Worm (Caenorhabditis elegans) whole organism, young adult: ENCODE measurements around the gene srj-26.

ENCODE experiments used
- B0336.3 ChIP-seq: fragments of 200-800 bp; sonication (Bioruptor generic); IDR thresholded peaks from 2 replicates; pipeline ENCODE4 v1.3.6; 2022; ENCODE audit warnings: missing genetic modification characterization, missing compliant biosample characterization
- F10E7.11 ChIP-seq: sonication (generic microtip); optimal IDR thresholded peaks from 2 replicates; lab custom pipeline; 2017; ENCODE audit warnings: mild to moderate bottlenecking, missing genetic modification characterization, moderate library complexity, missing compliant biosample characterization
- F37B4.10 ChIP-seq: fragments of 200-800 bp; sonication (Bioruptor generic); IDR thresholded peaks from 2 replicates; pipeline ENCODE4 v1.3.6; 2022; ENCODE audit warnings: missing genetic modification characterization, missing compliant biosample characterization
- F39B2.1 ChIP-seq: fragments of 200-800 bp; sonication (Bioruptor generic); IDR thresholded peaks from 2 replicates; pipeline ENCODE4 v1.3.6; 2022; ENCODE audit warnings: missing genetic modification reagents, missing genetic modification characterization, missing compliant biosample characterization
- F55B11.4 ChIP-seq: sonication (generic microtip); optimal IDR thresholded peaks from 2 replicates; lab custom pipeline; 2016; ENCODE audit warnings: missing compliant biosample characterization, missing genetic modification characterization, borderline replicate concordance; ENCODE audit not compliant: insufficient read depth
- T07F8.4 ChIP-seq: sonication (generic microtip); optimal IDR thresholded peaks from 2 replicates; lab custom pipeline; 2016; ENCODE audit warnings: mild to moderate bottlenecking, missing genetic modification characterization, moderate library complexity, missing compliant biosample characterization
- T26A5.8 ChIP-seq: sonication (generic microtip); optimal IDR thresholded peaks from 2 replicates; lab custom pipeline; 2016; ENCODE audit warnings: missing genetic modification characterization, missing compliant biosample characterization
- Y67H2A.10 ChIP-seq: fragments of 200-800 bp; sonication (Bioruptor generic); conservative IDR thresholded peaks from 2 replicates; pipeline ENCODE4 v1.3.6; 2022; ENCODE audit warnings: missing genetic modification reagents, missing genetic modification characterization, missing compliant biosample characterization
- Y79H2A.3 ChIP-seq: fragments of 200-800 bp; sonication (Bioruptor generic); conservative IDR thresholded peaks from 2 replicates; pipeline ENCODE4 v1.3.6; 2022; ENCODE audit warnings: missing genetic modification reagents, missing genetic modification characterization, missing compliant biosample characterization
- akir-1 ChIP-seq: fragments of 200-800 bp; sonication (Bioruptor generic); optimal IDR thresholded peaks from 2 replicates; lab custom pipeline; 2018; ENCODE audit warnings: mild to moderate bottlenecking, missing genetic modification characterization, moderate library complexity, missing compliant biosample characterization
- atf-7 ChIP-seq: sonication (generic microtip); optimal IDR thresholded peaks from 2 replicates; lab custom pipeline; 2017; ENCODE audit warnings: mild to moderate bottlenecking, missing genetic modification characterization, missing compliant biosample characterization
- attf-5 ChIP-seq: fragments of 200-800 bp; sonication (Bioruptor generic); optimal IDR thresholded peaks from 2 replicates; lab custom pipeline; 2018; ENCODE audit warnings: mild to moderate bottlenecking, missing genetic modification characterization, missing compliant biosample characterization
- bed-2 ChIP-seq: fragments of 200-800 bp; sonication (Bioruptor generic); IDR thresholded peaks from 2 replicates; pipeline ENCODE4 v1.3.6; 2022; ENCODE audit warnings: missing genetic modification reagents, missing genetic modification characterization, missing compliant biosample characterization
- ceh-100 ChIP-seq: fragments of 200-800 bp; sonication (Bioruptor generic); IDR thresholded peaks from 2 replicates; pipeline ENCODE4 v1.3.6; 2022; ENCODE audit warnings: missing genetic modification reagents, missing genetic modification characterization, missing compliant biosample characterization
- ceh-27 ChIP-seq: fragments of 200-800 bp; sonication (Bioruptor generic); optimal IDR thresholded peaks from 2 replicates; lab custom pipeline; 2018; ENCODE audit warnings: mild to moderate bottlenecking, missing genetic modification characterization, moderate library complexity, missing compliant biosample characterization
- ceh-79 ChIP-seq: sonication (generic microtip); optimal IDR thresholded peaks from 2 replicates; lab custom pipeline; 2017; ENCODE audit warnings: mild to moderate bottlenecking, missing genetic modification characterization, missing compliant biosample characterization
- dox-1 ChIP-seq: fragments of 200-800 bp; sonication (Bioruptor generic); IDR thresholded peaks from 2 replicates; pipeline ENCODE4 v1.3.6; 2022; ENCODE audit warnings: missing genetic modification reagents, missing genetic modification characterization, missing compliant biosample characterization
- ekl-4 ChIP-seq: fragments of 200-800 bp; sonication (Bioruptor generic); IDR thresholded peaks from 2 replicates; pipeline ENCODE4 v1.3.6; 2022; ENCODE audit warnings: missing genetic modification reagents, missing genetic modification characterization, missing compliant biosample characterization
- ets-4 ChIP-seq: fragments of 200-800 bp; sonication (Bioruptor generic); optimal IDR thresholded peaks from 2 replicates; lab custom pipeline; 2018; ENCODE audit warnings: mild to moderate bottlenecking, missing genetic modification characterization, missing compliant biosample characterization
- gei-17 ChIP-seq: fragments of 200-800 bp; sonication (Bioruptor generic); optimal IDR thresholded peaks from 2 replicates; lab custom pipeline; 2018; ENCODE audit warnings: mild to moderate bottlenecking, missing genetic modification characterization, missing compliant biosample characterization
- him-1 ChIP-seq: sonication (generic microtip); optimal IDR thresholded peaks from 2 replicates; lab custom pipeline; 2016; ENCODE audit warnings: missing genotype, missing genetic modification reagents, missing genetic modification characterization, missing compliant biosample characterization
- hlh-12 ChIP-seq: sonication (generic microtip); optimal IDR thresholded peaks from 2 replicates; lab custom pipeline; 2016; ENCODE audit warnings: missing genetic modification characterization, missing compliant biosample characterization
- hsf-1 ChIP-seq: fragments of 200-800 bp; sonication (Bioruptor generic); IDR thresholded peaks from 2 replicates; pipeline ENCODE4 v1.3.6; 2022; ENCODE audit warnings: missing genetic modification reagents, missing genetic modification characterization, missing compliant biosample characterization
- let-607 ChIP-seq, 2 experiments: fragments of 200-800 bp in 1 of 2; sonication (Bioruptor generic) in 1 of 2; sonication (generic microtip) in 1 of 2; optimal IDR thresholded peaks; 2 replicates each; lab custom pipeline; 2016 to 2018; ENCODE audit warnings: mild to moderate bottlenecking in 2 of 2, missing compliant biosample characterization in 2 of 2, missing genetic modification characterization in 2 of 2, moderate library complexity in 2 of 2, missing genotype in 1 of 2
- madf-8 ChIP-seq: fragments of 200-800 bp; sonication (Bioruptor generic); conservative IDR thresholded peaks from 2 replicates; pipeline ENCODE4 v1.3.6; 2022; ENCODE audit warnings: missing genetic modification reagents, missing genetic modification characterization, missing compliant biosample characterization
- mel-28 ChIP-seq: sonication (generic microtip); optimal IDR thresholded peaks from 2 replicates; lab custom pipeline; 2016; ENCODE audit warnings: borderline replicate concordance, mild to moderate bottlenecking, missing genetic modification characterization, missing compliant biosample characterization
- nfya-1 ChIP-seq: sonication (generic microtip); optimal IDR thresholded peaks from 2 replicates; lab custom pipeline; 2017; ENCODE audit warnings: antibody characterized with exemption, missing compliant biosample characterization, missing genetic modification characterization, borderline replicate concordance; ENCODE audit not compliant: insufficient read depth
- pha-4 ChIP-seq: fragments of 150-350 bp; sonication (generic microtip); optimal IDR thresholded peaks from 2 replicates; lab custom pipeline; 2014; ENCODE audit warnings: missing biosample characterization, missing genetic modification reagents, missing genetic modification characterization
- snpc-1.1 ChIP-seq: sonication (generic microtip); optimal IDR thresholded peaks from 2 replicates; lab custom pipeline; 2017; ENCODE audit warnings: missing genetic modification characterization, mild to moderate bottlenecking, missing compliant biosample characterization, antibody characterized with exemption, moderate library complexity, missing genotype, missing genetic modification reagents; ENCODE audit not compliant: insufficient read depth
- sptf-2 ChIP-seq: fragments of 200-800 bp; sonication (Bioruptor generic); optimal IDR thresholded peaks from 2 replicates; lab custom pipeline; 2018; ENCODE audit warnings: mild to moderate bottlenecking, missing genetic modification characterization, missing compliant biosample characterization
- tlf-1 ChIP-seq: fragments of 200-800 bp; sonication (Bioruptor generic); optimal IDR thresholded peaks from 2 replicates; lab custom pipeline; 2018; ENCODE audit warnings: mild to moderate bottlenecking, missing genetic modification characterization, missing compliant biosample characterization
- unc-130 ChIP-seq: sonication (generic microtip); optimal IDR thresholded peaks from 2 replicates; lab custom pipeline; 2016; ENCODE audit warnings: missing genetic modification reagents, missing genetic modification characterization, missing compliant biosample characterization
- xnd-1 ChIP-seq: sonication (generic microtip); optimal IDR thresholded peaks from 2 replicates; lab custom pipeline; 2016; ENCODE audit warnings: missing genotype, missing genetic modification reagents, missing genetic modification characterization, missing compliant biosample characterization
- ztf-18 ChIP-seq: sonication (generic microtip); optimal IDR thresholded peaks from 2 replicates; lab custom pipeline; 2016; ENCODE audit warnings: missing genotype, mild to moderate bottlenecking, missing genetic modification characterization, missing compliant biosample characterization
- ztf-22 ChIP-seq: fragments of 200-800 bp; sonication (Bioruptor generic); optimal IDR thresholded peaks from 2 replicates; lab custom pipeline; 2018; ENCODE audit warnings: mild to moderate bottlenecking, missing genetic modification characterization, moderate library complexity, missing compliant biosample characterization
- ztf-3 ChIP-seq: fragments of 200-800 bp; sonication (Bioruptor generic); optimal IDR thresholded peaks from 2 replicates; lab custom pipeline; 2018; ENCODE audit warnings: mild to moderate bottlenecking, missing genetic modification characterization, missing compliant biosample characterization

srj-26 gene

DNA sequence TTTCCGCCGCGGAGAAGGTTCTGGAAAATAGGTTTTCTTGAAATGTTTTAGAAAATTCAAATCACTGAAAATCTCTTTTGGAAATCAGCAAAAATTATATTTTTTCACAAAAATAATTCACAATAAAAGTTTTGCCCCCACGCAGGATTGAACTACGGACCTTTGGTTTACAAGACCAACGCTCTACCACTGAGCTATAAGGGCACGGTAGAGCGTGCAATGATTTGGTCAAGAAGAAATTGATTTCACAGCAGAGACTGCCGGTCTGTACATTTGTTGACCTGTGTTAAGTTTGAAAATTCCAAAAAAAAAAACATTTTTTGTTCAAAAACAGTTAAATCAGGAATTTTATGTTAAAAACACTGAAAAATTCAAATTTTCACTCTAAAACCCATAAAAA lies 8.5 kb upstream of the srj-26 start (continued):
- TF ChIP-seq sptf-2 (no peak), attf-5 (GFP tag; lab: Kevin White, UChicago) (peak; percentile 5), tlf-1 (GFP tag; lab: Kevin White, UChicago) (no peak), B0336.3 (no peak), dox-1 (GFP tag; lab: Robert Waterston, UW) (peak; percentile 51; the same call in 1 of the 2 replicates), hlh-12 (peak; percentile 11), Y67H2A.10 (GFP tag; lab: Robert Waterston, UW) (no peak), T26A5.8 (tag; lab: Kevin White, UChicago) (peak; percentile 25), let-607 (tag; optimal IDR thresholded peaks at IDR 0.05; lab: Kevin White, UChicago) (no peak), ztf-22 (GFP tag; lab: Kevin White, UChicago) (no peak), ets-4 (GFP tag; lab: Kevin White, UChicago) (no peak), him-1 (tag; lab: Kevin White, UChicago) (peak; percentile 70), bed-2 (GFP tag; lab: Robert Waterston, UW) (no peak), ztf-18 (tag; lab: Kevin White, UChicago) (peak; percentile 66), atf-7 (no peak), ekl-4 (GFP tag; lab: Robert Waterston, UW) (peak; percentile 35; the same call in 1 of the 2 replicates)

DNA sequence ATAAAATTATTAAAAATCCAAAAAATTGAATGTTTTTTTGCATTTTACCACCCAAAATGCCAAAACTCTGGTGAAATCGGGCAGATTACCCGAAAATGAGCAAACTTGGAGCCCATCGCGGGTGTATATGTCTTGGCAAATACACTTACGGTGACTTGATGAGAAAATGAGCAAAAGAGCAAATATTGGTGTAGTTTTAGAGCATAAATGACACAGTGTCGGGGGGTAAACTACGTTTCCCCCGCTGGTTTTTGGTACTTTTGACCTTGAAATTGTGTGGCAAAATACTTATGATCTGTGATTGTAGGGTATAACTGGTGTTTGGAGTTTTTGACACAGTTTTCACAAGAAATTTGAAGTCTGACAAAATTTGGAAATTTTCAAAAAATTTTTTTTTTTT lies 8.0 kb upstream of the srj-26 start, which contains the start of gene ZK262.2:
ZK262.2 (minus strand) TSS at position 101 of the 400 bp plus-strand sequence.
- TF ChIP-seq akir-1 = no peak
- TF ChIP-seq F37B4.10 (GFP tag; lab: Robert Waterston, UW) = no peak
- TF ChIP-seq F39B2.1 (GFP tag; lab: Robert Waterston, UW) = no peak
- no peak for TF ChIP-seq ceh-79 (tag; lab: Kevin White, UChicago)
- no peak for TF ChIP-seq ceh-100 (GFP tag; lab: Robert Waterston, UW)

ce11 chrV:18414051-18414450 lies 6.8 kb upstream of the srj-26 start, which contains the start of gene txt-8:
txt-8 (plus strand) TSS chrV:18414351.
- TF ChIP-seq T07F8.4 (tag; lab: Kevin White, UChicago) = no peak
- no peak for TF ChIP-seq dox-1 (GFP tag; lab: Robert Waterston, UW)
- no peak for TF ChIP-seq atf-7
- no peak for TF ChIP-seq pha-4 (tag; lab: Kevin White, UChicago)
- no peak for TF ChIP-seq ceh-27
- no peak for TF ChIP-seq T26A5.8 (tag; lab: Kevin White, UChicago)
- TF ChIP-seq F55B11.4 (tag; lab: Kevin White, UChicago) = no peak
- no peak for TF ChIP-seq mel-28 (tag; lab: Kevin White, UChicago)
- TF ChIP-seq F10E7.11 (tag; lab: Kevin White, UChicago) = no peak
- TF ChIP-seq gei-17 (GFP tag; lab: Kevin White, UChicago) = no peak
- TF ChIP-seq xnd-1 = no peak
- no peak for TF ChIP-seq hsf-1 (GFP tag; lab: Robert Waterston, UW)
- TF ChIP-seq snpc-1.1 = no peak
- no peak for TF ChIP-seq nfya-1
- TF ChIP-seq ztf-3 (GFP tag; lab: Kevin White, UChicago) = no peak
- no peak for TF ChIP-seq unc-130 (GFP tag; lab: Kevin White, UChicago)
- TF ChIP-seq Y79H2A.3 = no peak
- no peak for TF ChIP-seq madf-8 (GFP tag; lab: Robert Waterston, UW)
